Fruit fly (Drosophila melanogaster): ENCODE data around the gene Kots.

The Kots gene

dm6 chr3R:13964513-13964975 lies 570 bp upstream of the Kots start, which contains the start of gene Orc2 (continued):
- TF ChIP-seq CG31441 (GFP tag; IDR thresholded peaks at IDR 0.05) (0 out of 2 replicates have a peak, but pooled peaks have one; percentile 30), Xrp1 (GFP tag; IDR thresholded peaks at IDR 0.05) (no peak), CG11560 (tag; IDR thresholded peaks at IDR 0.05) (0 out of 3 replicates have a peak, but pooled peaks have one; percentile 7), Mes4 (GFP tag; optimal IDR thresholded peaks at IDR 0.05) (no peak), CG2889 (GFP tag; IDR thresholded peaks at IDR 0.05) (no peak), pzg (GFP tag; optimal IDR thresholded peaks at IDR 0.05) (peak; percentile 58), YL-1 (GFP tag; optimal IDR thresholded peaks at IDR 0.05) (peak; percentile 37), oc (tag; optimal IDR thresholded peaks at IDR 0.05) (peak; percentile 60), sug (tag; optimal IDR thresholded peaks at IDR 0.05) (peak; percentile 48), CG30403 (GFP tag; optimal IDR thresholded peaks at IDR 0.05) (peak; percentile 17), CG17361 (GFP tag; IDR thresholded peaks at IDR 0.05) (peak; percentile 53; the same call in 2 of the 3 replicates), insv (GFP tag; optimal IDR thresholded peaks at IDR 0.05) (peak in 1 of 2 experiments; percentile 95), Dref (GFP tag; IDR thresholded peaks at IDR 0.05) (peak; percentile 82), Nf-YC (tag; optimal IDR thresholded peaks at IDR 0.05) (peak; percentile 13), CG13894 (tag; optimal IDR thresholded peaks at IDR 0.05) (no peak), CG8290 (GFP tag; optimal IDR thresholded peaks at IDR 0.05) (peak; percentile 18), CG8290 (tag; optimal IDR thresholded peaks at IDR 0.05) (no peak), CG18011 (GFP tag; optimal IDR thresholded peaks at IDR 0.05) (peak; percentile 98), CG6791 (GFP tag; IDR thresholded peaks at IDR 0.05; ENCODE audit: partially characterized antibody) (peak; percentile 25; the same call in 1 of the 3 replicates), crp (GFP tag; optimal IDR thresholded peaks at IDR 0.05) (peak in 1 of 2 experiments; percentile 41), CG10979 (tag; optimal IDR thresholded peaks at IDR 0.05) (no peak), knrl (GFP tag; IDR thresholded peaks at IDR 0.05; ENCODE audit: partially characterized antibody) (peak; percentile 59; the same call in 2 of the 3 replicates), CG8944 (GFP tag; optimal IDR thresholded peaks at IDR 0.05) (no peak), Camta (GFP tag; optimal IDR thresholded peaks at IDR 0.05) (no peak), CG17568 (GFP tag; optimal IDR thresholded peaks at IDR 0.05) (no peak), CG12071 (GFP tag; optimal IDR thresholded peaks at IDR 0.05) (no peak), CG15269 (tag; optimal IDR thresholded peaks at IDR 0.05) (peak; percentile 6), Hr78 (GFP tag; optimal IDR thresholded peaks at IDR 0.05) (no peak), D (optimal IDR thresholded peaks at IDR 0.05) (no peak), D (GFP tag; optimal IDR thresholded peaks at IDR 0.05) (no peak), CG10147 (GFP tag; optimal IDR thresholded peaks at IDR 0.05) (peak; percentile 42), Dek (tag; optimal IDR thresholded peaks at IDR 0.05) (peak; percentile 23), grau (tag; optimal IDR thresholded peaks at IDR 0.05) (peak; percentile 34), CG11398 (GFP tag; optimal IDR thresholded peaks at IDR 0.05) (no peak), Sry-δ (GFP tag; optimal IDR thresholded peaks at IDR 0.05) (peak; percentile 21), CG17829 (tag; optimal IDR thresholded peaks at IDR 0.05) (peak; percentile 4), crc (GFP tag; optimal IDR thresholded peaks at IDR 0.05) (no peak), CG8359 (GFP tag; optimal IDR thresholded peaks at IDR 0.05; ENCODE audit: borderline replicate concordance) (no peak), NC2β (GFP tag; optimal IDR thresholded peaks at IDR 0.05) (no peak), zen (tag; optimal IDR thresholded peaks at IDR 0.05) (peak; percentile 42), lola (GFP tag; optimal IDR thresholded peaks at IDR 0.05) (peak in 1 of 3 experiments; percentile 4), yki (optimal IDR thresholded peaks at IDR 0.05) (no peak), dmrt99B (tag; optimal IDR thresholded peaks at IDR 0.05) (no peak), Dp (GFP tag; optimal IDR thresholded peaks at IDR 0.05) (peak; percentile 84), ewg (GFP tag; optimal IDR thresholded peaks at IDR 0.05) (peak; percentile 50), CG13424 (tag; optimal IDR thresholded peaks at IDR 0.05) (peak; percentile 29), CG14710 (tag; optimal IDR thresholded peaks at IDR 0.05) (peak; percentile 77), CG12769 (tag; optimal IDR thresholded peaks at IDR 0.05) (no peak), twi (tag; optimal IDR thresholded peaks at IDR 0.05) (peak; percentile 8)
